Fruit fly (Drosophila melanogaster) whole organism, wandering third instar larva: Measurements from ENCODE around the gene Nuak.

Experiments used
- CG9705 ChIP-seq: fragments of 200-800 bp; sonication (Bioruptor generic); optimal IDR thresholded peaks from 2 replicates; lab custom pipeline; 2018; ENCODE audit warnings: missing biosample characterization, mild to moderate bottlenecking, missing genetic modification characterization
- CrebA ChIP-seq: fragments of 200-800 bp; sonication (Bioruptor generic); optimal IDR thresholded peaks from 2 replicates; lab custom pipeline; 2016; ENCODE audit warnings: missing biosample characterization, mild to moderate bottlenecking, missing genetic modification characterization, borderline replicate concordance
- Dfd ChIP-seq: fragments of >200 bp; optimal IDR thresholded peaks from 2 replicates; lab custom pipeline; 2017; ENCODE audit warnings: missing biosample characterization, missing genetic modification characterization
- Hr78 ChIP-seq: fragments of >200 bp; optimal IDR thresholded peaks from 2 replicates; lab custom pipeline; 2017; ENCODE audit warnings: missing biosample characterization, missing genetic modification characterization
- N ChIP-seq: fragments of >200 bp; optimal IDR thresholded peaks from 2 replicates; lab custom pipeline; 2018; ENCODE audit warnings: missing biosample characterization, missing external identifiers, missing genetic modification characterization
- br ChIP-seq: fragments of 200-800 bp; sonication (Bioruptor generic); optimal IDR thresholded peaks from 2 replicates; lab custom pipeline; 2016; ENCODE audit warnings: missing biosample characterization, missing genetic modification characterization
- dl ChIP-seq, 2 experiments: fragments of 175-275, 200-275 bp in 1 of 2; fragments of 200-275 bp in 1 of 2; sonication (Bioruptor generic); optimal IDR thresholded peaks; lab custom pipeline; 2018; ENCODE audit warnings: mild to moderate bottlenecking in 2 of 2, missing biosample characterization in 2 of 2, missing genetic modification characterization in 2 of 2, moderate library complexity in 2 of 2; ENCODE audit not compliant: partially characterized antibody in 2 of 2, insufficient read depth in 1 of 2
- foxo ChIP-seq, 2 experiments: fragments of 200-800 bp; sonication (Bioruptor generic); optimal IDR thresholded peaks; 2 replicates in 1 of 2; 3 replicates in 1 of 2; lab custom pipeline; 2016 to 2017; ENCODE audit warnings: missing biosample characterization in 2 of 2, missing genetic modification characterization in 2 of 2
- h ChIP-seq: fragments of 200-800 bp; sonication (Bioruptor generic); optimal IDR thresholded peaks from 3 replicates; lab custom pipeline; 2016; ENCODE audit warnings: missing biosample characterization, mild to moderate bottlenecking, missing genetic modification characterization
- psq ChIP-seq: fragments of 200-800 bp; sonication (Bioruptor generic); optimal IDR thresholded peaks from 3 replicates; lab custom pipeline; 2017; ENCODE audit warnings: missing biosample characterization, mild to moderate bottlenecking, missing genetic modification characterization, moderate library complexity
- sv ChIP-seq: fragments of 200-800 bp; sonication (Bioruptor generic); optimal IDR thresholded peaks from 3 replicates; lab custom pipeline; 2016; ENCODE audit warnings: missing biosample characterization, missing genetic modification characterization

DNA sequence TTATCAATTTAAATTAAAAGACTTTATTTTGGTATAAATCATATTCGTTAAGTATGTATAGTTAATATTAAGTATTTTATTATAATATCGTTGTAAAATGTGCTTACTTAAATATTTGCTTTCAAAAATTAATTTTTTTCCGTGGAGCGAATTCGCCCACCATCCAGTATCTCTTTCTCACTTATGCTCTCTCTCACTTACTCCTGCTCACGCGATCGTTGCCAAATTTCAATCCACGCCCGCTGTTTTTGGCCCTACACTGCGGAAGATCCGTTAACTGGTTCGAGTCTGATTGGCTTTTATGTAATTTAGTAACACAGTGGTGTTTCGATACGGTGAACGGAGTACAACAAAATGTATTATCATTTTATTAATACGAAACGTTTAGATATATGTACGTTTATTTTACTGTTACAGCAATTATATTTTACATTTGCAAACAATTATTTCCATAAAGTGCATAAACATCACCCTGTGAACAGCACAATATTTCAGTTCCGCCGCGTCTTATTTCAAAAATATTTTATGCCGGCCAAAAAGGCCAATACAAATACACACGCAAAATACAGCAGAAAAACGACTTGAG, 1.5 kb downstream of the Nuak start:
- TF ChIP-seq Dfd (GFP tag; lab: Kevin White, UChicago) (no peak), h (GFP tag; lab: Kevin White, UChicago) (peak; percentile 63), br (GFP tag; lab: Kevin White, UChicago) (peak; percentile 53), psq (GFP tag; lab: Kevin White, UChicago) (peak; percentile 74), sv (peak; percentile 48), Hr78 (no peak), CG9705 (GFP tag; lab: Kevin White, UChicago) (peak; percentile 38), CrebA (GFP tag; lab: Kevin White, UChicago) (peak; percentile 25), dl (GFP tag; optimal IDR thresholded peaks at IDR 0.05; lab: Kevin White, UChicago; ENCODE audit: insufficient read depth in 1 of 2, partially characterized antibody in 2 of 2) (no peak), N (no peak), foxo (GFP tag; optimal IDR thresholded peaks at IDR 0.05; lab: Kevin White, UChicago) (peak in 1 of 2 experiments; percentile 85)
